Worm (Caenorhabditis elegans) whole organism, L2 larva: Measurements from ENCODE around the gene F40F8.12.
"Not testable (repeated sequence)": the region's sequence is repeated elsewhere in the genome, so short reads cannot be mapped to it uniquely, and the experiment has no call there.

ENCODE experiments used
- C34F6.9 ChIP-seq: fragments of 150-350 bp; optimal IDR thresholded peaks from 2 replicates; lab custom pipeline; 2014; ENCODE audit warnings: missing biosample characterization, missing genetic modification characterization
- F13H6.1 ChIP-seq: sonication (generic microtip); optimal IDR thresholded peaks from 2 replicates; lab custom pipeline; 2016; ENCODE audit warnings: missing genetic modification characterization, missing compliant biosample characterization
- Y55F3AM.14 ChIP-seq: fragments of 200-800 bp; sonication (Bioruptor generic); optimal IDR thresholded peaks from 2 replicates; lab custom pipeline; 2018; ENCODE audit warnings: mild to moderate bottlenecking, missing genetic modification characterization, missing compliant biosample characterization
- ZK546.5 ChIP-seq: sonication (generic microtip); optimal IDR thresholded peaks from 2 replicates; lab custom pipeline; 2017; ENCODE audit warnings: missing biosample characterization, missing genetic modification characterization
- alr-1 ChIP-seq: fragments of 150-350 bp; optimal IDR thresholded peaks from 2 replicates; lab custom pipeline; 2014; ENCODE audit warnings: missing biosample characterization, missing genetic modification characterization
- aly-2 ChIP-seq: fragments of 150-350 bp; optimal IDR thresholded peaks from 2 replicates; lab custom pipeline; 2014; ENCODE audit warnings: missing biosample characterization, missing genetic modification characterization
- blmp-1 ChIP-seq: sonication (generic microtip); optimal IDR thresholded peaks from 2 replicates; lab custom pipeline; 2017; ENCODE audit warnings: missing genetic modification characterization, mild to moderate bottlenecking, missing compliant biosample characterization, antibody characterized with exemption, moderate library complexity; ENCODE audit not compliant: insufficient read depth
- ceh-16 ChIP-seq: fragments of 150-350 bp; optimal IDR thresholded peaks from 2 replicates; lab custom pipeline; 2014; ENCODE audit warnings: missing biosample characterization, missing genetic modification characterization
- ceh-82 ChIP-seq: fragments of 150-350 bp; optimal IDR thresholded peaks from 2 replicates; lab custom pipeline; 2014; ENCODE audit warnings: missing biosample characterization, missing genetic modification characterization
- crh-2 ChIP-seq: sonication (generic microtip); optimal IDR thresholded peaks from 2 replicates; lab custom pipeline; 2017; ENCODE audit warnings: missing biosample characterization, missing genetic modification characterization
- dmd-4 ChIP-seq: sonication (generic microtip); optimal IDR thresholded peaks from 2 replicates; lab custom pipeline; 2017; ENCODE audit warnings: missing biosample characterization, missing genetic modification characterization
- egl-27 ChIP-seq: sonication (generic microtip); optimal IDR thresholded peaks from 3 replicates; lab custom pipeline; 2017; ENCODE audit warnings: missing biosample characterization, missing genetic modification reagents, missing genetic modification characterization
- elt-3 ChIP-seq: sonication (generic microtip); optimal IDR thresholded peaks from 2 replicates; lab custom pipeline; 2017; ENCODE audit warnings: missing biosample characterization, missing genetic modification characterization
- fos-1 ChIP-seq: fragments of 150-350 bp; optimal IDR thresholded peaks from 2 replicates; lab custom pipeline; 2014; ENCODE audit warnings: missing biosample characterization, missing genetic modification characterization
- lin-13 ChIP-seq: fragments of 150-350 bp; optimal IDR thresholded peaks from 2 replicates; lab custom pipeline; 2014; ENCODE audit warnings: missing biosample characterization, missing genetic modification reagents, missing genetic modification characterization
- lsy-2 ChIP-seq, 2 experiments: fragments of 150-350 bp in 1 of 2; sonication (generic microtip) in 1 of 2; optimal IDR thresholded peaks; 2 replicates each; lab custom pipeline; 2014 to 2017; ENCODE audit warnings: missing biosample characterization in 2 of 2, missing genetic modification characterization in 2 of 2
- mab-5 ChIP-seq: fragments of 150-350 bp; optimal IDR thresholded peaks from 2 replicates; lab custom pipeline; 2014; ENCODE audit warnings: missing biosample characterization, missing genetic modification characterization
- mbf-1 ChIP-seq: sonication (generic microtip); optimal IDR thresholded peaks from 2 replicates; lab custom pipeline; 2017; ENCODE audit warnings: missing biosample characterization, missing genetic modification characterization
- mdl-1 ChIP-seq, 2 experiments: fragments of 150-350 bp in 1 of 2; sonication (generic microtip) in 1 of 2; optimal IDR thresholded peaks; 2 replicates each; lab custom pipeline; 2017; ENCODE audit warnings: missing biosample characterization in 2 of 2, missing genetic modification characterization in 2 of 2
- nhr-10 ChIP-seq: sonication (generic microtip); optimal IDR thresholded peaks from 2 replicates; lab custom pipeline; 2017; ENCODE audit warnings: missing biosample characterization, missing genetic modification characterization
- nhr-11 ChIP-seq: fragments of 150-350 bp; optimal IDR thresholded peaks from 2 replicates; lab custom pipeline; 2014; ENCODE audit warnings: missing biosample characterization, missing genetic modification characterization
- nhr-23 ChIP-seq: fragments of 150-350 bp; optimal IDR thresholded peaks from 2 replicates; lab custom pipeline; 2014; ENCODE audit warnings: missing biosample characterization, missing genetic modification reagents, missing genetic modification characterization
- nhr-237 ChIP-seq: fragments of 150-350 bp; optimal IDR thresholded peaks from 2 replicates; lab custom pipeline; 2014; ENCODE audit warnings: missing biosample characterization, missing genetic modification characterization
- nhr-6 ChIP-seq: fragments of 150-350 bp; optimal IDR thresholded peaks from 2 replicates; lab custom pipeline; 2014; ENCODE audit warnings: missing biosample characterization, missing genetic modification characterization
- nhr-77 ChIP-seq: fragments of 150-350 bp; optimal IDR thresholded peaks from 2 replicates; lab custom pipeline; 2014; ENCODE audit warnings: missing biosample characterization, missing genetic modification characterization
- peb-1 ChIP-seq: fragments of 150-350 bp; optimal IDR thresholded peaks from 2 replicates; lab custom pipeline; 2014; ENCODE audit warnings: missing biosample characterization, missing genetic modification characterization
- sma-3 ChIP-seq: sonication (generic microtip); optimal IDR thresholded peaks from 2 replicates; lab custom pipeline; 2016; ENCODE audit warnings: missing genetic modification reagents, missing genetic modification characterization, missing compliant biosample characterization
- sma-9 ChIP-seq, 2 experiments: fragments of 150-350 bp in 1 of 2; sonication (generic microtip) in 1 of 2; optimal IDR thresholded peaks; 2 replicates each; lab custom pipeline; 2014 to 2016; ENCODE audit warnings: missing genetic modification characterization in 2 of 2, mild to moderate bottlenecking in 1 of 2, missing biosample characterization in 1 of 2, missing compliant biosample characterization in 1 of 2, missing genetic modification reagents in 1 of 2, moderate library complexity in 1 of 2
- snpc-4 ChIP-seq: fragments of 150-350 bp; optimal IDR thresholded peaks from 2 replicates; lab custom pipeline; 2014; ENCODE audit warnings: missing biosample characterization, missing genetic modification characterization
- unc-39 ChIP-seq: fragments of 150-350 bp; optimal IDR thresholded peaks from 2 replicates; lab custom pipeline; 2014; ENCODE audit warnings: missing biosample characterization, missing genetic modification characterization
- unc-55 ChIP-seq: fragments of 150-350 bp; sonication (generic microtip); optimal IDR thresholded peaks from 3 replicates; lab custom pipeline; 2014; ENCODE audit warnings: missing biosample characterization, missing genetic modification reagents, missing genetic modification characterization
- zag-1 ChIP-seq: fragments of 150-350 bp; optimal IDR thresholded peaks from 2 replicates; lab custom pipeline; 2014; ENCODE audit warnings: missing biosample characterization, missing genetic modification characterization
- ztf-1 ChIP-seq: fragments of 200-800 bp; sonication (Bioruptor generic); conservative IDR thresholded peaks from 2 replicates; pipeline ENCODE4 v1.3.6; 2022; ENCODE audit warnings: missing genetic modification characterization, missing compliant biosample characterization
- ztf-11 ChIP-seq: sonication (generic microtip); optimal IDR thresholded peaks from 2 replicates; lab custom pipeline; 2017; ENCODE audit warnings: missing biosample characterization, missing genetic modification characterization
- ztf-4 ChIP-seq: fragments of 150-350 bp; optimal IDR thresholded peaks from 2 replicates; lab custom pipeline; 2014; ENCODE audit warnings: missing biosample characterization, missing genetic modification characterization

The F40F8.12 gene

DNA sequence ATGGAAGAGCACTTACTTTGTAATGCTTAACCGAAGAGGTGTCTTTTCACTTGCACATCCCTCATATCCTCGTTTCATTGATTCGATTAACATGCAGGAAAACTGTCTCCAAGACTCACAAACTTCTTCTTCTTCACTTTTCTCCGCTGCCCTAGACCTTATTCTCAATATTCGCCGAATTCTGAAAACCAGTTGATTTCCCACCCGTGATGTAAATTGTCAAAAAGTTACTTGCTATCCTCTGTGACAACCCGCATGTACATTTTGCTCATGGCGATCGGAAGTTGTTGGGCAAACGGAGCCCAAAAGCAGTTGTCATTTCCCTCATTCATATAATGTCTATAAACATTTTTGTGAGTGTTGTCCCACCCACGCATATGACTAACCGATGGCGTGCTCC, 19.2 kb upstream of the F40F8.12 start:
- TF ChIP-seq snpc-4 (no peak), peb-1 (no peak), mdl-1 (tag; optimal IDR thresholded peaks at IDR 0.05; lab: Kevin White, UChicago) (no peak), unc-39 (tag; lab: Kevin White, UChicago) (no peak), ceh-82 (tag; lab: Kevin White, UChicago) (no peak), ztf-1 (GFP tag; lab: Robert Waterston, UW) (no peak), fos-1 (tag; lab: Kevin White, UChicago) (no peak), aly-2 (tag; lab: Kevin White, UChicago) (no peak), zag-1 (no peak), ztf-11 (tag; lab: Kevin White, UChicago) (no peak), egl-27 (no peak), ceh-16 (tag; lab: Kevin White, UChicago) (no peak), nhr-237 (tag; lab: Kevin White, UChicago) (no peak), elt-3 (tag; lab: Kevin White, UChicago) (no peak), lsy-2 (tag; optimal IDR thresholded peaks at IDR 0.05; lab: Kevin White, UChicago) (no peak)

- TF ChIP-seq elt-3 (tag; lab: Kevin White, UChicago) (no peak), mdl-1 (tag; optimal IDR thresholded peaks at IDR 0.05; lab: Kevin White, UChicago) (no peak), nhr-23 (no peak), unc-39 (tag; lab: Kevin White, UChicago) (no peak), ceh-82 (tag; lab: Kevin White, UChicago) (no peak), peb-1 (no peak), nhr-10 (tag; lab: Kevin White, UChicago) (no peak), C34F6.9 (no peak), F13H6.1 (tag; lab: Kevin White, UChicago) (no peak), egl-27 (no peak), mab-5 (tag; lab: Kevin White, UChicago) (no peak), aly-2 (tag; lab: Kevin White, UChicago) (no peak)
Measured at ce11 chrII:11111107-11111506, 18.5 kb upstream of the F40F8.12 start, which contains the start of gene glb-4. Gene glb-4 (minus strand): TSS chrII:11111207.

ce11 chrII:11112419-11112818, 17.2 kb upstream of the F40F8.12 start, which contains the start of gene mat-2:
Gene mat-2 (plus strand): TSS chrII:11112719.
- TF ChIP-seq aly-2 (tag; lab: Kevin White, UChicago), result no peak
- TF ChIP-seq peb-1, result no peak
- no peak for TF ChIP-seq nhr-6 (tag; lab: Kevin White, UChicago)
- TF ChIP-seq crh-2 (tag; lab: Kevin White, UChicago), result no peak
- no peak for TF ChIP-seq nhr-11
- no peak for TF ChIP-seq ztf-4 (tag; lab: Kevin White, UChicago)
- no peak for TF ChIP-seq mbf-1 (tag; lab: Kevin White, UChicago)
- TF ChIP-seq lin-13, result no peak
- no peak for TF ChIP-seq elt-3 (tag; lab: Kevin White, UChicago)

DNA sequence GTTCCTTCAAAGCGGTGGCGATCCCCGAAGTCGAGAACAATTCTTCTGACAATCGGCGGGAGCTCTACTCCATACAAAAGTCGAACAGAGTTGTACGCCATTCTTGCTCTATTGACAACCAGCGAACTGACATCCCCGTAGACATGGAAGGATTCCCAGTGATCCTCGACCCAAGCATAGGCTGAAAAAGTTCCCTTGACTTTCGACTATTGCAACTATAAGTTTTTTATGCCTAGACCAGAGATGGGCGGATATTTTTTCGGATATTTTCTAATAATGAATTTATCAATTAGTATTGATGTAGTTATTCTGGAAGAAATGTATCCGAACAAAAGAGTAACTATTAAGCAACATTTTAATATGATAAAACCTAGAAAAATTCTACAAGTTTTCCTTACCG, 7.8 kb upstream of the F40F8.12 start, which contains the start of gene W10C6.2:
Gene W10C6.2, minus strand, starts transcription at position 101 of the 400 bp plus-strand sequence.
- not testable (repeated sequence) for TF ChIP-seq ztf-11, nhr-77, crh-2 (tag; lab: Kevin White, UChicago)

DNA sequence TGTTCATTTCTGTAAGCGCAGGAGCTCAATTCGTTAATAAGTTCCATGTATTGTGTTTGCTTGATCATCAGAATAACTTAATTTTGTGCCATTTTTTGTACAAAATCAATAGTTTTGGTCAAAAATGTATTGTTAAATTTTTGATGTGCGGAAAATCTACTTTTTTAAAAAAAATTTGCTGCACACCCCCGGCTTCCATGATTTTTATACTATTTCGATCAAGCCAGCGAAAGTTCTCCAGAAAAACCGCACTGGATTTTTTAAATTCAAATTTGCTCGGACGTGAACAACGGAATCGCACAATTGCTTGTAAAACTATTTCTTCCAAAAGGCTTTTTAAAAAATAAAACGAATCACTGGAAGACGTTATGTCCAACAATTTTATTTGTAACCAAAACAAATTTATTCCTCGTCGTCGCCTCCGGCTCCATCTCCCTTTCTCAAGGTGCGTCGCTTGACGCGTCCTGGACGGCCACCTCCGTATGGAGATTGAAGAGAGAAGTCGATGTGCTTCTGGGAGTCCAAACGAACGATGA, 4.5 kb upstream of the F40F8.12 start:
- TF ChIP-seq nhr-77 (tag; lab: Kevin White, UChicago), result no peak
- TF ChIP-seq ZK546.5 (tag; lab: Kevin White, UChicago), result no peak
- TF ChIP-seq elt-3 (tag; lab: Kevin White, UChicago), result no peak
- no peak for TF ChIP-seq alr-1 (tag; lab: Kevin White, UChicago)
- TF ChIP-seq nhr-6 (tag; lab: Kevin White, UChicago), result no peak
- TF ChIP-seq ztf-1 (GFP tag; lab: Robert Waterston, UW), result no peak
- TF ChIP-seq dmd-4 (tag; lab: Kevin White, UChicago), result no peak
- no peak for TF ChIP-seq sma-3 (GFP tag; lab: Kevin White, UChicago)
- no peak for TF ChIP-seq nhr-237 (tag; lab: Kevin White, UChicago)
- no peak for TF ChIP-seq blmp-1
- TF ChIP-seq sma-9 (GFP tag; optimal IDR thresholded peaks at IDR 0.05; lab: Kevin White, UChicago), result no peak
- no peak for TF ChIP-seq sma-9 (tag; optimal IDR thresholded peaks at IDR 0.05; lab: Kevin White, UChicago)
- TF ChIP-seq crh-2 (tag; lab: Kevin White, UChicago), result no peak
- no peak for TF ChIP-seq nhr-10 (tag; lab: Kevin White, UChicago)
- no peak for TF ChIP-seq unc-55
- no peak for TF ChIP-seq F13H6.1 (tag; lab: Kevin White, UChicago)
- no peak for TF ChIP-seq unc-39 (tag; lab: Kevin White, UChicago)
- TF ChIP-seq lin-13, result no peak
- TF ChIP-seq Y55F3AM.14, result no peak
- no peak for TF ChIP-seq lsy-2 (tag; optimal IDR thresholded peaks at IDR 0.05; lab: Kevin White, UChicago)
